Worm (Caenorhabditis elegans): ENCODE data around the gene hlh-12.

DNA sequence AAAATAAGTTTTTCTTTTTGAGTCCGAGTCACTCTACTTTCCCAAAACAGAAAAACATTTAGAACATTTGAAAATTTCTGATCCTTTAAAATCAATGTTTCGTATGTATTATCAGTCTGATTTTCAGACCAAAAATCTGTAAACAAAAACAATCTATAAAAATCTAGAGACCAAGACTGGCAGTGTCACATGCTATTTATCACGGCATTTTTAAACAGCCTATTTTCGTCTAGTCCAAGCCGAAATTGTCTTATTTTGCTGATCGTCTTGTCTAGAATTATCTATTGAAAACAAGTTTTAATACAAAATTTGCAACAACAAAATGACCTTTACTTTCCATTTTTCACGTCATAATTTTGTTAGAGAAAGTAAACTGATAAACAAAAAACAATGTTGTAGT, 47.3 kb upstream of the hlh-12 start:
- no peak for TF ChIP-seq egl-5 (tag; optimal IDR thresholded peaks at IDR 0.05)
- no peak for TF ChIP-seq lin-15B (tag; optimal IDR thresholded peaks at IDR 0.05)
- TF ChIP-seq ceh-82 (tag; optimal IDR thresholded peaks at IDR 0.05) = no peak
- no peak for TF ChIP-seq nhr-76 (tag; optimal IDR thresholded peaks at IDR 0.05)
- no peak for TF ChIP-seq ama-1 (optimal IDR thresholded peaks at IDR 0.05)
- TF ChIP-seq skn-1 (tag; optimal IDR thresholded peaks at IDR 0.05) = no peak
- peak; percentile 17 for TF ChIP-seq pha-4 (tag; optimal IDR thresholded peaks at IDR 0.05)

Data from whole organism, L3 larva.